Fruit fly (Drosophila melanogaster): ENCODE measurements around the gene Cadps.

Gene Cadps

dm6 chr4:1230564-1230964, at the start of gene Cadps, which contains the start of gene Dyrk3:
TSS of gene Cadps (plus strand) at chr4:1230837.
TSS of gene Dyrk3 (minus strand) at chr4:1230713.
- TF ChIP-seq CG8478 (optimal IDR thresholded peaks at IDR 0.05) (no peak), CTCF (optimal IDR thresholded peaks at IDR 0.05) (peak; percentile 12 to 51)

dm6 chr4:1181591-1182125, 49.0 kb upstream of the Cadps start, which contains the start of gene pho:
TSS of gene pho (minus strand) at chr4:1181628.
- TF ChIP-seq CG8478 (optimal IDR thresholded peaks at IDR 0.05) = no peak
- no peak for TF ChIP-seq CTCF (optimal IDR thresholded peaks at IDR 0.05)

- no peak for TF ChIP-seq CTCF (optimal IDR thresholded peaks at IDR 0.05)
- TF ChIP-seq CG8478 (optimal IDR thresholded peaks at IDR 0.05) = no peak
Measured at dm6 chr4:1182809-1183208, 47.8 kb upstream of the Cadps start.

- TF ChIP-seq CG8478 (optimal IDR thresholded peaks at IDR 0.05) (no peak), CTCF (optimal IDR thresholded peaks at IDR 0.05) (no peak)
Measured at dm6 chr4:1185468-1185867, 45.2 kb upstream of the Cadps start, which contains the start of gene CG33521. TSS of gene CG33521 (plus strand) at chr4:1185768.

dm6 chr4:1186828-1187227, 43.8 kb upstream of the Cadps start:
- no peak for TF ChIP-seq CG8478 (optimal IDR thresholded peaks at IDR 0.05)
- no peak for TF ChIP-seq CTCF (optimal IDR thresholded peaks at IDR 0.05)

- TF ChIP-seq CG8478 (optimal IDR thresholded peaks at IDR 0.05) (no peak), CTCF (optimal IDR thresholded peaks at IDR 0.05) (no peak)
Measured at dm6 chr4:1191630-1192029, 39.0 kb upstream of the Cadps start.

- TF ChIP-seq CG8478 (optimal IDR thresholded peaks at IDR 0.05) = no peak
- TF ChIP-seq CTCF (optimal IDR thresholded peaks at IDR 0.05) = no peak
Measured at dm6 chr4:1196653-1197161, 33.9 kb upstream of the Cadps start, which contains the start of gene PIP4K. TSS of gene PIP4K (minus strand) at chr4:1196848.

- no peak for TF ChIP-seq CTCF (optimal IDR thresholded peaks at IDR 0.05)
- TF ChIP-seq CG8478 (optimal IDR thresholded peaks at IDR 0.05) = no peak
Measured at dm6 chr4:1198599-1198998, 32.0 kb upstream of the Cadps start, which contains the start of gene Mitf. TSS of gene Mitf (plus strand) at chr4:1198852.

- TF ChIP-seq CG8478 (optimal IDR thresholded peaks at IDR 0.05) (no peak), CTCF (optimal IDR thresholded peaks at IDR 0.05) (no peak)
Measured at dm6 chr4:1199178-1199577, 31.5 kb upstream of the Cadps start.

- TF ChIP-seq CTCF (optimal IDR thresholded peaks at IDR 0.05) = no peak
- no peak for TF ChIP-seq CG8478 (optimal IDR thresholded peaks at IDR 0.05)
Measured at dm6 chr4:1218723-1219398, 11.8 kb upstream of the Cadps start.

dm6 chr4:1224232-1224631, 6.4 kb upstream of the Cadps start:
- no peak for TF ChIP-seq CTCF (optimal IDR thresholded peaks at IDR 0.05)
- no peak for TF ChIP-seq CG8478 (optimal IDR thresholded peaks at IDR 0.05)

- no peak for TF ChIP-seq CTCF (optimal IDR thresholded peaks at IDR 0.05)
- no peak for TF ChIP-seq CG8478 (optimal IDR thresholded peaks at IDR 0.05)
Measured at dm6 chr4:1225185-1225584, 5.5 kb upstream of the Cadps start.

- TF ChIP-seq CTCF (optimal IDR thresholded peaks at IDR 0.05) (no peak), CG8478 (optimal IDR thresholded peaks at IDR 0.05) (no peak)
Measured at dm6 chr4:1231648-1232286, 1.1 kb downstream of the Cadps start.

- TF ChIP-seq CTCF (optimal IDR thresholded peaks at IDR 0.05) (no peak), CG8478 (optimal IDR thresholded peaks at IDR 0.05) (no peak)
Measured at dm6 chr4:1233351-1233750, 2.7 kb downstream of the Cadps start.

- no peak for TF ChIP-seq CG8478 (optimal IDR thresholded peaks at IDR 0.05)
- TF ChIP-seq CTCF (optimal IDR thresholded peaks at IDR 0.05) = no peak
Measured at dm6 chr4:1234749-1235148, 4.1 kb downstream of the Cadps start.

dm6 chr4:1238252-1238651, 7.6 kb downstream of the Cadps start:
- TF ChIP-seq CTCF (optimal IDR thresholded peaks at IDR 0.05) = no peak
- no peak for TF ChIP-seq CG8478 (optimal IDR thresholded peaks at IDR 0.05)
